In the genomic region with DNA sequence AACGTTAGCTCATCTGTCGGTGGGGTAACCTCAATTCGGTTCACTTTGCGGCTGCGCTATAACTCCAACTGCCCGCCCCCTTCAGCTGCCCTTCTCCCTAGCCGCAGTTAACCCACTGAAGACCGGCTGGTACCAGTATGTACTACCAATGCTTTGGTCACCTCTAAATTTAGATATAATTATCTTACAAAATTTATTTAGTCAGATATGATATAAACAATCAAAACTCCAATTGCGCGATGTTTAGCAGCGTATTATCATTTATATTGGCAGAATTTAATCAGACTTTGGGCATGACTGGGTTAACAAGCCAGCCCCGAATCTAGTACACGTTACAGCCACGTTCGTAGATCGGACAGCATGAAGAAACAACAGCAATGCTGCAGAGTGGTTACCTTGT, we compare ENCODE assay signal across 5 fruit fly cellular contexts.
TF ChIP-seq lines count a peak whose summit lies in the region.

No protein-coding gene starts in this region.

- TF ChIP-seq CTCF in whole organism, embryonic (GFP tag; optimal IDR thresholded peaks at IDR 0.05; lab: Kevin White, UChicago) = peak; percentile 10

TF ChIP-seq in whole organism, adult, 20 proteins besides CTCF, POLR2A, EP300 and RAD21:
- no peak for TF ChIP-seq CG1620 (GFP tag; optimal IDR thresholded peaks at IDR 0.05; lab: Kevin White, UChicago)
- TF ChIP-seq bab1 (GFP tag; optimal IDR thresholded peaks at IDR 0.05; lab: Kevin White, UChicago) = peak; percentile 77

TF ChIP-seq in whole organism, embryonic, 481 proteins besides CTCF, POLR2A, EP300 and RAD21 (continues in another document):
- TF ChIP-seq CG11560 (tag; IDR thresholded peaks at IDR 0.05; lab: Robert Waterston, UW) (no peak), crp (GFP tag; optimal IDR thresholded peaks at IDR 0.05; lab: Kevin White, UChicago) (no peak), CG3838 (GFP tag; optimal IDR thresholded peaks at IDR 0.05; lab: Kevin White, UChicago) (no peak), luna (GFP tag; optimal IDR thresholded peaks at IDR 0.05; lab: Kevin White, UChicago) (no peak), Six4 (GFP tag; optimal IDR thresholded peaks at IDR 0.05; lab: Kevin White, UChicago) (no peak), CG7786 (GFP tag; optimal IDR thresholded peaks at IDR 0.05; lab: Kevin White, UChicago) (no peak), Hmx (GFP tag; optimal IDR thresholded peaks at IDR 0.05; lab: Kevin White, UChicago) (no peak), Nf-YC (tag; optimal IDR thresholded peaks at IDR 0.05; lab: Kevin White, UChicago) (peak; percentile 41), CG10274 (GFP tag; optimal IDR thresholded peaks at IDR 0.05; lab: Kevin White, UChicago) (no peak), CG18476 (GFP tag; optimal IDR thresholded peaks at IDR 0.05; lab: Kevin White, UChicago) (no peak), HLH54F (GFP tag; optimal IDR thresholded peaks at IDR 0.05; lab: Kevin White, UChicago) (no peak), otp (GFP tag; IDR thresholded peaks at IDR 0.05; lab: Robert Waterston, UW) (0 out of 3 replicates have a peak, but pooled peaks have one; percentile 17), CG7556 (GFP tag; optimal IDR thresholded peaks at IDR 0.05; lab: Kevin White, UChicago) (peak; percentile 44), CG14441 (GFP tag; IDR thresholded peaks at IDR 0.05; lab: Robert Waterston, UW) (peak; percentile 70), CG4854 (GFP tag; optimal IDR thresholded peaks at IDR 0.05; lab: Kevin White, UChicago) (peak; percentile 8), Myb (GFP tag; optimal IDR thresholded peaks at IDR 0.05; lab: Kevin White, UChicago) (no peak), sr (GFP tag; IDR thresholded peaks at IDR 0.05; lab: Robert Waterston, UW) (0 out of 3 replicates have a peak, but pooled peaks have one; percentile 4), wdn (GFP tag; IDR thresholded peaks at IDR 0.05; lab: Robert Waterston, UW) (no peak), chif (GFP tag; optimal IDR thresholded peaks at IDR 0.05; lab: Kevin White, UChicago) (peak in 1 of 2 experiments; percentile 21), sens (GFP tag; lab: Kevin White, UChicago) (peak; percentile 79), CG2889 (GFP tag; IDR thresholded peaks at IDR 0.05; lab: Robert Waterston, UW) (no peak)

TF ChIP-seq in whole organism, prepupa, 60 proteins besides CTCF, POLR2A, EP300 and RAD21 (continues in another document):
- TF ChIP-seq CG6163 (GFP tag; IDR thresholded peaks at IDR 0.05; lab: Robert Waterston, UW) (peak; percentile 64; the same call in 2 of the 3 replicates), lz (GFP tag; optimal IDR thresholded peaks at IDR 0.05; lab: Kevin White, UChicago) (peak; percentile 27), Lpt (GFP tag; optimal IDR thresholded peaks at IDR 0.05; lab: Kevin White, UChicago) (peak; percentile 57), svp (GFP tag; lab: Kevin White, UChicago) (peak; percentile 70), Ets96B (tag; optimal IDR thresholded peaks at IDR 0.05; lab: Kevin White, UChicago) (peak; percentile 43), CG6808 (GFP tag; optimal IDR thresholded peaks at IDR 0.05; lab: Kevin White, UChicago) (peak; percentile 55), CG8319 (GFP tag; optimal IDR thresholded peaks at IDR 0.05; lab: Kevin White, UChicago) (no peak), CG4318 (GFP tag; optimal IDR thresholded peaks at IDR 0.05; lab: Kevin White, UChicago) (peak; percentile 34), CG6854 (GFP tag; optimal IDR thresholded peaks at IDR 0.05; lab: Kevin White, UChicago) (no peak), CG6276 (GFP tag; optimal IDR thresholded peaks at IDR 0.05; lab: Kevin White, UChicago) (peak; percentile 53), achi (GFP tag; optimal IDR thresholded peaks at IDR 0.05; lab: Kevin White, UChicago) (peak; percentile 52), CG31627 (GFP tag; optimal IDR thresholded peaks at IDR 0.05; lab: Kevin White, UChicago) (peak; percentile 11), Blimp-1 (GFP tag; optimal IDR thresholded peaks at IDR 0.05; lab: Kevin White, UChicago) (no peak), acj6 (GFP tag; optimal IDR thresholded peaks at IDR 0.05; lab: Kevin White, UChicago) (peak; percentile 39), Eip78C (GFP tag; lab: Kevin White, UChicago) (peak; percentile 91), CG9139 (GFP tag; optimal IDR thresholded peaks at IDR 0.05; lab: Kevin White, UChicago) (no peak), Met (GFP tag; optimal IDR thresholded peaks at IDR 0.05; lab: Kevin White, UChicago) (peak; percentile 32), CG3919 (GFP tag; optimal IDR thresholded peaks at IDR 0.05; lab: Kevin White, UChicago) (peak; percentile 51), CG34406 (GFP tag; optimal IDR thresholded peaks at IDR 0.05; lab: Kevin White, UChicago) (peak; percentile 24), pdm3 (GFP tag; optimal IDR thresholded peaks at IDR 0.05; lab: Kevin White, UChicago) (peak; percentile 59), Sox14 (GFP tag; optimal IDR thresholded peaks at IDR 0.05; lab: Kevin White, UChicago) (peak; percentile 37), eg (GFP tag; IDR thresholded peaks at IDR 0.05; lab: Robert Waterston, UW) (peak; percentile 69; the same call in 2 of the 3 replicates)

TF ChIP-seq in whole organism, pupa, 21 proteins besides CTCF, POLR2A, EP300 and RAD21:
- peak; percentile 75 for TF ChIP-seq Ets98B (GFP tag; IDR thresholded peaks at IDR 0.05; lab: Robert Waterston, UW)
- TF ChIP-seq Pif1B (GFP tag; optimal IDR thresholded peaks at IDR 0.05; lab: Kevin White, UChicago) = peak; percentile 44
- TF ChIP-seq CG8159 (tag; optimal IDR thresholded peaks at IDR 0.05; lab: Kevin White, UChicago) = peak; percentile 57
- TF ChIP-seq CG34367 (tag; optimal IDR thresholded peaks at IDR 0.05; lab: Kevin White, UChicago) = peak; percentile 47
- no peak for TF ChIP-seq Snoo (tag; optimal IDR thresholded peaks at IDR 0.05; lab: Kevin White, UChicago)
- TF ChIP-seq CG17806 (tag; optimal IDR thresholded peaks at IDR 0.05; lab: Kevin White, UChicago) = peak; percentile 65
- TF ChIP-seq EcR (GFP tag; optimal IDR thresholded peaks at IDR 0.05; lab: Kevin White, UChicago) = no peak
- peak; percentile 62 for TF ChIP-seq CG14655 (GFP tag; optimal IDR thresholded peaks at IDR 0.05; lab: Kevin White, UChicago)
- peak; percentile 18 for TF ChIP-seq CG13204 (GFP tag; optimal IDR thresholded peaks at IDR 0.05; lab: Kevin White, UChicago)
- TF ChIP-seq CG4496 (GFP tag; IDR thresholded peaks at IDR 0.05; lab: Robert Waterston, UW) = peak; percentile 74
- peak; percentile 54 for TF ChIP-seq CG8301 (tag; optimal IDR thresholded peaks at IDR 0.05; lab: Kevin White, UChicago)
- peak; percentile 76; the same call in 2 of the 3 replicates for TF ChIP-seq fd96Ca (GFP tag; IDR thresholded peaks at IDR 0.05; lab: Robert Waterston, UW)
- TF ChIP-seq CG10348 (GFP tag; IDR thresholded peaks at IDR 0.05; lab: Robert Waterston, UW) = no peak
- peak; percentile 79 for TF ChIP-seq CG32121 (GFP tag; IDR thresholded peaks at IDR 0.05; lab: Robert Waterston, UW)
- TF ChIP-seq CG9948 (tag; optimal IDR thresholded peaks at IDR 0.05; lab: Kevin White, UChicago) = peak; percentile 67
- TF ChIP-seq gl (tag; optimal IDR thresholded peaks at IDR 0.05; lab: Kevin White, UChicago) = peak; percentile 40
- peak; percentile 64 for TF ChIP-seq Pif1A (GFP tag; optimal IDR thresholded peaks at IDR 0.05; lab: Kevin White, UChicago)
- no peak; the same call in 1 of the 2 replicates for TF ChIP-seq rn (GFP tag; IDR thresholded peaks at IDR 0.05; lab: Robert Waterston, UW)
- peak; percentile 38; the same call in 1 of the 2 replicates for TF ChIP-seq CG12605 (GFP tag; IDR thresholded peaks at IDR 0.05; lab: Robert Waterston, UW)
- TF ChIP-seq CG15710 (tag; optimal IDR thresholded peaks at IDR 0.05; lab: Kevin White, UChicago) = peak; percentile 64
TF ChIP-seq in whole organism, pupa: peak in this region for 16.

TF ChIP-seq in whole organism, wandering third instar larva, 38 proteins besides CTCF, POLR2A, EP300 and RAD21:
- TF ChIP-seq fru (GFP tag; optimal IDR thresholded peaks at IDR 0.05; lab: Kevin White, UChicago) (peak; percentile 0), CrebA (GFP tag; optimal IDR thresholded peaks at IDR 0.05; lab: Kevin White, UChicago; ENCODE audit: borderline replicate concordance) (no peak)
